Worm (Caenorhabditis elegans) whole organism, L4 larva: ENCODE results near the gene ddx-23.

Experiments
- F37D6.2 ChIP-seq: sonication (generic microtip); optimal IDR thresholded peaks from 2 replicates; lab custom pipeline; 2016; ENCODE audit warnings: mild to moderate bottlenecking, missing genetic modification characterization, missing compliant biosample characterization
- F44E2.7 ChIP-seq: fragments of 200-800 bp; sonication (Bioruptor generic); IDR thresholded peaks from 2 replicates; pipeline ENCODE4 v2.1.2; 2022; ENCODE audit warnings: missing genetic modification characterization, missing compliant biosample characterization
- T20F7.1 ChIP-seq: fragments of 200-800 bp; sonication (Bioruptor generic); optimal IDR thresholded peaks from 2 replicates; lab custom pipeline; 2018; ENCODE audit warnings: mild to moderate bottlenecking, missing genetic modification characterization, missing compliant biosample characterization
- T26A8.4 ChIP-seq: fragments of 200-800 bp; sonication (Bioruptor generic); IDR thresholded peaks from 2 replicates; pipeline ENCODE4 v1.3.6; 2022; ENCODE audit warnings: missing genetic modification characterization, missing compliant biosample characterization
- Y105C5A.15 ChIP-seq: fragments of 200-800 bp; sonication (Bioruptor generic); IDR thresholded peaks from 2 replicates; pipeline ENCODE4 v1.3.6; 2022; ENCODE audit warnings: missing genetic modification characterization, missing compliant biosample characterization
- Y5F2A.4 ChIP-seq: fragments of 200-800 bp; sonication (Bioruptor generic); optimal IDR thresholded peaks from 2 replicates; lab custom pipeline; 2018; ENCODE audit warnings: mild to moderate bottlenecking, missing genetic modification characterization, missing compliant biosample characterization
- Y75B8A.6 ChIP-seq: fragments of 200-800 bp; sonication (Bioruptor generic); IDR thresholded peaks from 2 replicates; pipeline ENCODE4 v1.3.6; 2022; ENCODE audit warnings: missing genetic modification reagents, missing genetic modification characterization, missing compliant biosample characterization
- ZK337.2 ChIP-seq: fragments of 200-800 bp; sonication (Bioruptor generic); IDR thresholded peaks from 2 replicates; pipeline ENCODE4 v1.3.6; 2022; ENCODE audit warnings: missing genetic modification reagents, missing genetic modification characterization, missing compliant biosample characterization
- attf-4 ChIP-seq: sonication (generic microtip); optimal IDR thresholded peaks from 3 replicates; lab custom pipeline; 2017; ENCODE audit warnings: missing biosample characterization, missing genetic modification characterization
- ceh-20 ChIP-seq: fragments of 200-800 bp; sonication (Bioruptor generic); IDR thresholded peaks from 2 replicates; pipeline ENCODE4 v1.3.6; 2022; ENCODE audit warnings: missing genetic modification reagents, missing genetic modification characterization, missing compliant biosample characterization
- ceh-28 ChIP-seq: fragments of 150-350 bp; optimal IDR thresholded peaks from 2 replicates; lab custom pipeline; 2014; ENCODE audit warnings: missing biosample characterization, missing genetic modification reagents, missing genetic modification characterization
- ceh-44 ChIP-seq: fragments of 200-800 bp; sonication (Bioruptor generic); IDR thresholded peaks from 2 replicates; pipeline ENCODE4 v1.3.6; 2022; ENCODE audit warnings: missing genetic modification reagents, missing genetic modification characterization, missing compliant biosample characterization
- ceh-82 ChIP-seq: sonication (generic microtip); optimal IDR thresholded peaks from 2 replicates; lab custom pipeline; 2017; ENCODE audit warnings: missing biosample characterization, missing genetic modification characterization
- daf-16 ChIP-seq, 3 experiments: sonication (generic microtip); optimal IDR thresholded peaks; 2 replicates each; lab custom pipeline; 2016 to 2017; ENCODE audit warnings: missing genetic modification characterization in 3 of 3, missing genetic modification reagents in 3 of 3, mild to moderate bottlenecking in 2 of 3, missing compliant biosample characterization in 2 of 3, missing biosample characterization in 1 of 3, moderate library complexity in 1 of 3
- daf-8 ChIP-seq: fragments of 200-800 bp; sonication (Bioruptor generic); IDR thresholded peaks from 2 replicates; pipeline ENCODE4 v1.3.6; 2022; ENCODE audit warnings: missing genetic modification characterization, missing compliant biosample characterization
- dpl-1 ChIP-seq: fragments of 150-350 bp; optimal IDR thresholded peaks from 2 replicates; lab custom pipeline; 2014; ENCODE audit warnings: missing biosample characterization, missing genetic modification reagents, missing genetic modification characterization
- dve-1 ChIP-seq: sonication (generic microtip); optimal IDR thresholded peaks from 2 replicates; lab custom pipeline; 2017; ENCODE audit warnings: antibody characterized with exemption, mild to moderate bottlenecking, missing genetic modification characterization, missing compliant biosample characterization; ENCODE audit not compliant: insufficient read depth
- egl-27 ChIP-seq: sonication (generic microtip); optimal IDR thresholded peaks from 3 replicates; lab custom pipeline; 2017; ENCODE audit warnings: missing biosample characterization, missing genetic modification reagents, missing genetic modification characterization
- egl-43 ChIP-seq: fragments of 200-800 bp; sonication (Bioruptor generic); IDR thresholded peaks from 2 replicates; pipeline ENCODE4 v1.3.6; 2022; ENCODE audit warnings: missing genetic modification reagents, missing genetic modification characterization, missing compliant biosample characterization
- fkh-10 ChIP-seq: fragments of 150-350 bp; optimal IDR thresholded peaks from 2 replicates; lab custom pipeline; 2014; ENCODE audit warnings: missing biosample characterization, missing genetic modification reagents, missing genetic modification characterization
- gei-8 ChIP-seq: fragments of 200-800 bp; sonication (Bioruptor generic); optimal IDR thresholded peaks from 2 replicates; lab custom pipeline; 2018; ENCODE audit warnings: mild to moderate bottlenecking, missing genetic modification characterization, missing compliant biosample characterization
- hif-1 ChIP-seq, 2 experiments: sonication (generic microtip); optimal IDR thresholded peaks; 2 replicates each; lab custom pipeline; 2016 to 2017; ENCODE audit warnings: missing compliant biosample characterization in 2 of 2, missing genetic modification characterization in 2 of 2, missing genetic modification reagents in 2 of 2, missing genotype in 2 of 2, mild to moderate bottlenecking in 1 of 2
- hlh-11 ChIP-seq: fragments of 200-800 bp; sonication (Bioruptor generic); optimal IDR thresholded peaks from 2 replicates; lab custom pipeline; 2018; ENCODE audit warnings: mild to moderate bottlenecking, missing genetic modification characterization, missing compliant biosample characterization
- hlh-30 ChIP-seq: sonication (generic microtip); optimal IDR thresholded peaks from 2 replicates; lab custom pipeline; 2017; ENCODE audit warnings: antibody characterized with exemption, mild to moderate bottlenecking, missing genetic modification characterization, missing compliant biosample characterization; ENCODE audit not compliant: insufficient read depth
- lin-1 ChIP-seq: fragments of 200-800 bp; sonication (Bioruptor generic); IDR thresholded peaks from 2 replicates; pipeline ENCODE4 v1.3.6; 2022; ENCODE audit warnings: missing genetic modification reagents, missing genetic modification characterization, missing compliant biosample characterization
- lin-13 ChIP-seq: fragments of 150-350 bp; optimal IDR thresholded peaks from 2 replicates; lab custom pipeline; 2014; ENCODE audit warnings: missing biosample characterization, missing genetic modification reagents, missing genetic modification characterization
- lin-15B ChIP-seq: fragments of 150-350 bp; sonication (generic microtip); optimal IDR thresholded peaks from 3 replicates; lab custom pipeline; 2014; ENCODE audit warnings: missing biosample characterization, missing genetic modification characterization
- lin-29 ChIP-seq: fragments of 200-800 bp; sonication (Bioruptor generic); IDR thresholded peaks from 2 replicates; pipeline ENCODE4 v1.3.6; 2022; ENCODE audit warnings: missing genetic modification reagents, missing genetic modification characterization, missing compliant biosample characterization
- lin-38 ChIP-seq: fragments of 200-800 bp; sonication (Bioruptor generic); IDR thresholded peaks from 2 replicates; pipeline ENCODE4 v1.3.6; 2022; ENCODE audit warnings: missing genetic modification reagents, missing genetic modification characterization, missing compliant biosample characterization
- lin-39 ChIP-seq: fragments of 150-350 bp; optimal IDR thresholded peaks from 2 replicates; lab custom pipeline; 2014; ENCODE audit warnings: missing biosample characterization, missing genetic modification reagents, missing genetic modification characterization
- lsy-2 ChIP-seq, 2 experiments: fragments of 150-350 bp in 1 of 2; sonication (generic microtip) in 1 of 2; optimal IDR thresholded peaks; 2 replicates each; lab custom pipeline; 2014 to 2017; ENCODE audit warnings: missing biosample characterization in 2 of 2, missing genetic modification characterization in 2 of 2
- madf-9 ChIP-seq: fragments of 200-800 bp; sonication (Bioruptor generic); conservative IDR thresholded peaks from 2 replicates; pipeline ENCODE4 v1.3.6; 2022; ENCODE audit warnings: missing genetic modification reagents, missing genetic modification characterization, missing compliant biosample characterization
- mdl-1 ChIP-seq, 2 experiments: fragments of 150-350 bp in 1 of 2; sonication (generic microtip) in 1 of 2; optimal IDR thresholded peaks; 2 replicates each; lab custom pipeline; 2014 to 2017; ENCODE audit warnings: missing biosample characterization in 2 of 2, missing genetic modification characterization in 2 of 2
- mdt-29 ChIP-seq: fragments of 200-800 bp; sonication (Bioruptor generic); IDR thresholded peaks from 2 replicates; pipeline ENCODE4 v1.3.6; 2022; ENCODE audit warnings: missing genetic modification reagents, missing genetic modification characterization, missing compliant biosample characterization
- mes-2 ChIP-seq: sonication (generic microtip); optimal IDR thresholded peaks from 2 replicates; lab custom pipeline; 2016; ENCODE audit warnings: missing genotype, mild to moderate bottlenecking, missing genetic modification characterization, missing compliant biosample characterization; ENCODE audit not compliant: poor library complexity, severe bottlenecking
- mxl-3 ChIP-seq: fragments of 200-800 bp; sonication (Bioruptor generic); optimal IDR thresholded peaks from 2 replicates; lab custom pipeline; 2018; ENCODE audit warnings: mild to moderate bottlenecking, missing genetic modification characterization, missing compliant biosample characterization
- nhr-10 ChIP-seq: fragments of 150-350 bp; optimal IDR thresholded peaks from 2 replicates; lab custom pipeline; 2014; ENCODE audit warnings: missing biosample characterization, missing genetic modification characterization
- nhr-102 ChIP-seq: sonication (generic microtip); optimal IDR thresholded peaks from 2 replicates; lab custom pipeline; 2016; ENCODE audit warnings: mild to moderate bottlenecking, missing genetic modification characterization, moderate library complexity, missing compliant biosample characterization
- nhr-237 ChIP-seq: sonication (generic microtip); optimal IDR thresholded peaks from 2 replicates; lab custom pipeline; 2017; ENCODE audit warnings: missing biosample characterization, missing genetic modification characterization
- nhr-25 ChIP-seq: sonication (generic microtip); optimal IDR thresholded peaks from 2 replicates; lab custom pipeline; 2017; ENCODE audit warnings: missing genetic modification characterization, mild to moderate bottlenecking, missing compliant biosample characterization, antibody characterized with exemption, moderate library complexity, borderline replicate concordance; ENCODE audit not compliant: insufficient read depth
- nhr-41 ChIP-seq: fragments of 200-800 bp; sonication (Bioruptor generic); IDR thresholded peaks from 2 replicates; pipeline ENCODE4 v1.3.6; 2022; ENCODE audit warnings: missing genetic modification reagents, missing genetic modification characterization, missing compliant biosample characterization
- set-16 ChIP-seq: fragments of 200-800 bp; sonication (Bioruptor generic); IDR thresholded peaks from 2 replicates; pipeline ENCODE4 v1.3.6; 2022; ENCODE audit warnings: missing genetic modification reagents, missing genetic modification characterization, missing compliant biosample characterization
- spr-1 ChIP-seq: sonication (generic microtip); optimal IDR thresholded peaks from 2 replicates; lab custom pipeline; 2016; ENCODE audit warnings: mild to moderate bottlenecking, missing genetic modification characterization, missing compliant biosample characterization
- spr-3 ChIP-seq: fragments of 200-800 bp; sonication (Bioruptor generic); optimal IDR thresholded peaks from 2 replicates; lab custom pipeline; 2018; ENCODE audit warnings: mild to moderate bottlenecking, missing genetic modification characterization, missing compliant biosample characterization
- tag-97 ChIP-seq: fragments of 200-800 bp; sonication (Bioruptor generic); IDR thresholded peaks from 2 replicates; pipeline ENCODE4 v1.3.6; 2022; ENCODE audit warnings: missing genetic modification characterization, missing compliant biosample characterization
- unc-62 ChIP-seq, 3 experiments: fragments of 150-350 bp in 1 of 3; sonication (generic microtip); optimal IDR thresholded peaks in 2 of 3; peaks in 1 of 3; 1 replicate in 1 of 3; 2 replicates in 2 of 3; lab custom pipeline; 2014 to 2017; ENCODE audit warnings: missing biosample characterization in 3 of 3, missing genetic modification characterization in 3 of 3, missing genetic modification reagents in 3 of 3, missing genotype in 1 of 3
- vab-7 ChIP-seq: fragments of 200-800 bp; sonication (Bioruptor generic); IDR thresholded peaks from 2 replicates; pipeline ENCODE4 v1.3.6; 2022; ENCODE audit warnings: missing genetic modification reagents, missing genetic modification characterization, missing compliant biosample characterization
- zfp-3 ChIP-seq: fragments of 200-800 bp; sonication (Bioruptor generic); conservative IDR thresholded peaks from 2 replicates; pipeline ENCODE4 v1.3.6; 2022; ENCODE audit warnings: missing genetic modification reagents, missing genetic modification characterization, missing compliant biosample characterization
- ztf-7 ChIP-seq: fragments of 150-350 bp; optimal IDR thresholded peaks from 2 replicates; lab custom pipeline; 2014; ENCODE audit warnings: missing biosample characterization, missing genetic modification characterization

Gene ddx-23

DNA sequence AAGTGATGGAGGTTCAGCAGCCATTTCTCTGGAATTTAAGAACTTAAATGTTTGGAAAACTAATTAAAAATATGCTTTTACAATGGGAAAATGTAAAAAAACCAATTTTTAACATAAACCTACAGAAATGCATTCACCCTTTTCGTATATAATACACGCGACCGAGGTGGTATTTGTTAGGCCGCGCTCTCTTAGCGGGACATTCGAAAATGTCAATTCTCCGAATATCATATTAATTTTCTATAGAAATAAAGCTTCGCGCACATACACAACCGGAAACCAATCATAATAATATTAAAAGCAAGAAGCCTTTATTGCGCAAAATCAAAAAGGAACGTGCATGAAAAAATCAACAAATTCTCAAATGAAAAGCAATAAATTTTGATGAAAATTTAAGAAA, at the start of gene ddx-23:
Gene ddx-23, minus strand, starts transcription at position 30 of the 400 bp plus-strand sequence.
- TF ChIP-seq hif-1 (tag; optimal IDR thresholded peaks at IDR 0.05; lab: Kevin White, UChicago): no peak
- TF ChIP-seq spr-3 (GFP tag; lab: Kevin White, UChicago): no peak
- TF ChIP-seq T20F7.1 (GFP tag; lab: Kevin White, UChicago): no peak
- no peak for TF ChIP-seq lin-15B (tag; lab: Kevin White, UChicago)
- 0 out of 2 replicates have a peak, but pooled peaks have one; percentile 9 for TF ChIP-seq T26A8.4 (GFP tag; lab: Robert Waterston, UW)
- no peak for TF ChIP-seq ceh-20
- TF ChIP-seq lin-13: peak; percentile 7
- no peak for TF ChIP-seq mxl-3
- TF ChIP-seq Y75B8A.6 (GFP tag; lab: Robert Waterston, UW): no peak
- TF ChIP-seq Y105C5A.15: 0 out of 2 replicates have a peak, but pooled peaks have one; percentile 56
- peak; percentile 32 for TF ChIP-seq dve-1
- TF ChIP-seq nhr-102 (tag; lab: Kevin White, UChicago): peak; percentile 36
- no peak for TF ChIP-seq vab-7 (GFP tag; lab: Robert Waterston, UW)
- TF ChIP-seq ZK337.2 (GFP tag; lab: Robert Waterston, UW): no peak
- no peak for TF ChIP-seq fkh-10
- TF ChIP-seq ceh-44 (GFP tag; lab: Robert Waterston, UW): no peak
- TF ChIP-seq lin-38 (GFP tag; lab: Robert Waterston, UW): peak; percentile 75
- TF ChIP-seq dpl-1: peak; percentile 67
- TF ChIP-seq lsy-2 (tag; optimal IDR thresholded peaks at IDR 0.05; lab: Kevin White, UChicago): peak in 1 of 2 experiments; percentile 71
- TF ChIP-seq daf-16 (GFP tag; optimal IDR thresholded peaks at IDR 0.05; lab: Kevin White, UChicago): peak in 1 of 2 experiments; percentile 26
- peak; percentile 31 for TF ChIP-seq daf-16 (tag; optimal IDR thresholded peaks at IDR 0.05; lab: Kevin White, UChicago)
- TF ChIP-seq set-16 (GFP tag; lab: Robert Waterston, UW): no peak
- peak; percentile 23 for TF ChIP-seq hlh-30
- no peak for TF ChIP-seq mdl-1 (tag; optimal IDR thresholded peaks at IDR 0.05; lab: Kevin White, UChicago)
- peak; percentile 76 for TF ChIP-seq mes-2
- TF ChIP-seq madf-9: no peak
- TF ChIP-seq hlh-11 (tag; lab: Kevin White, UChicago): no peak
- no peak for TF ChIP-seq nhr-237 (tag; lab: Kevin White, UChicago)
- TF ChIP-seq ceh-82: no peak
- TF ChIP-seq Y5F2A.4: peak; percentile 22
- TF ChIP-seq spr-1 (tag; lab: Kevin White, UChicago): no peak
- no peak for TF ChIP-seq nhr-41 (GFP tag; lab: Robert Waterston, UW)
- peak; percentile 65 for TF ChIP-seq zfp-3 (GFP tag; lab: Robert Waterston, UW)
- no peak for TF ChIP-seq nhr-10 (tag; lab: Kevin White, UChicago)
- no peak for TF ChIP-seq F44E2.7 (GFP tag; lab: Robert Waterston, UW)
- no peak for TF ChIP-seq nhr-25
- TF ChIP-seq mdt-29 (GFP tag; lab: Robert Waterston, UW): no peak
- TF ChIP-seq ztf-7 (tag; lab: Kevin White, UChicago): no peak
- TF ChIP-seq lin-39 (tag; lab: Kevin White, UChicago): no peak
- no peak for TF ChIP-seq egl-43
- TF ChIP-seq unc-62 (GFP tag; optimal IDR thresholded peaks at IDR 0.05 in 1 of 2; lab: Kevin White, UChicago): no peak
- no peak for TF ChIP-seq unc-62 (tag; optimal IDR thresholded peaks at IDR 0.05; lab: Kevin White, UChicago)
- TF ChIP-seq tag-97 (GFP tag; lab: Robert Waterston, UW): no peak
- TF ChIP-seq F37D6.2 (tag; lab: Kevin White, UChicago): no peak
- no peak for TF ChIP-seq lin-29 (GFP tag; lab: Robert Waterston, UW)
- no peak for TF ChIP-seq egl-27 (tag; lab: Kevin White, UChicago)
- no peak for TF ChIP-seq daf-8
- no peak for TF ChIP-seq attf-4
- TF ChIP-seq lin-1 (GFP tag; lab: Robert Waterston, UW): no peak
- no peak for TF ChIP-seq gei-8 (GFP tag; lab: Kevin White, UChicago)
- TF ChIP-seq ceh-28: no peak
